Worm (Caenorhabditis elegans) whole organism, mixed stage, embryonic: ENCODE results near the gene mboa-6.

Source experiments
- M03D4.4 ChIP-seq: sonication (generic microtip); optimal IDR thresholded peaks from 2 replicates; lab custom pipeline; 2017; ENCODE audit warnings: mild to moderate bottlenecking, missing genetic modification characterization, missing compliant biosample characterization
- bed-3 ChIP-seq: fragments of 200-800 bp; sonication (Bioruptor generic); optimal IDR thresholded peaks from 3 replicates; lab custom pipeline; 2018; ENCODE audit warnings: mild to moderate bottlenecking, missing genetic modification characterization, moderate library complexity, missing compliant biosample characterization
- blmp-1 ChIP-seq: fragments of 150-350 bp; optimal IDR thresholded peaks from 2 replicates; lab custom pipeline; 2014; ENCODE audit warnings: missing biosample characterization, missing genetic modification characterization
- ceh-39 ChIP-seq: fragments of 150-350 bp; optimal IDR thresholded peaks from 2 replicates; lab custom pipeline; 2014; ENCODE audit warnings: missing biosample characterization, missing genetic modification characterization
- ceh-43 ChIP-seq: fragments of 200-800 bp; sonication (Bioruptor generic); optimal IDR thresholded peaks from 2 replicates; lab custom pipeline; 2018; ENCODE audit warnings: mild to moderate bottlenecking, missing genetic modification characterization, moderate library complexity, missing compliant biosample characterization
- ceh-83 ChIP-seq: fragments of 200-800 bp; sonication (Bioruptor generic); optimal IDR thresholded peaks from 2 replicates; lab custom pipeline; 2018; ENCODE audit warnings: mild to moderate bottlenecking, missing genetic modification characterization, missing compliant biosample characterization
- ces-1 ChIP-seq: fragments of 150-350 bp; optimal IDR thresholded peaks from 2 replicates; lab custom pipeline; 2014; ENCODE audit warnings: missing biosample characterization, missing genetic modification reagents, missing genetic modification characterization
- cnd-1 ChIP-seq: fragments of 200-800 bp; sonication (Bioruptor generic); optimal IDR thresholded peaks from 2 replicates; lab custom pipeline; 2018; ENCODE audit warnings: mild to moderate bottlenecking, missing genetic modification characterization, missing compliant biosample characterization
- drap-1 ChIP-seq: fragments of 200-800 bp; sonication (Bioruptor generic); optimal IDR thresholded peaks from 3 replicates; lab custom pipeline; 2018; ENCODE audit warnings: mild to moderate bottlenecking, missing genetic modification characterization, missing compliant biosample characterization
- elt-1 ChIP-seq: sonication (generic microtip); optimal IDR thresholded peaks from 2 replicates; lab custom pipeline; 2017; ENCODE audit warnings: missing genetic modification characterization, mild to moderate bottlenecking, missing compliant biosample characterization, antibody characterized with exemption, moderate library complexity, borderline replicate concordance; ENCODE audit not compliant: insufficient read depth
- elt-3 ChIP-seq: fragments of 150-350 bp; optimal IDR thresholded peaks from 2 replicates; lab custom pipeline; 2014; ENCODE audit warnings: missing biosample characterization, missing genetic modification characterization
- flh-1 ChIP-seq: fragments of 200-800 bp; sonication (Bioruptor generic); optimal IDR thresholded peaks from 2 replicates; lab custom pipeline; 2018; ENCODE audit warnings: mild to moderate bottlenecking, missing genetic modification characterization, moderate library complexity, missing compliant biosample characterization
- ham-2 ChIP-seq: fragments of 200-800 bp; sonication (Bioruptor generic); optimal IDR thresholded peaks from 2 replicates; lab custom pipeline; 2018; ENCODE audit warnings: mild to moderate bottlenecking, missing genetic modification characterization, missing compliant biosample characterization
- hlh-1 ChIP-seq: fragments of 150-350 bp; optimal IDR thresholded peaks from 2 replicates; lab custom pipeline; 2014; ENCODE audit warnings: missing biosample characterization, missing genetic modification reagents, missing genetic modification characterization
- lin-13 ChIP-seq: fragments of 150-350 bp; optimal IDR thresholded peaks from 2 replicates; lab custom pipeline; 2014; ENCODE audit warnings: missing biosample characterization, missing genetic modification characterization
- lin-32 ChIP-seq: fragments of 200-800 bp; sonication (Bioruptor generic); optimal IDR thresholded peaks from 2 replicates; lab custom pipeline; 2018; ENCODE audit warnings: mild to moderate bottlenecking, missing genetic modification characterization, missing compliant biosample characterization
- lsy-2 ChIP-seq: fragments of 150-350 bp; optimal IDR thresholded peaks from 2 replicates; lab custom pipeline; 2014; ENCODE audit warnings: missing biosample characterization, missing genetic modification characterization
- mab-5 ChIP-seq: fragments of 150-350 bp; optimal IDR thresholded peaks from 2 replicates; lab custom pipeline; 2014; ENCODE audit warnings: missing biosample characterization, missing genetic modification characterization
- mep-1 ChIP-seq: fragments of 150-350 bp; optimal IDR thresholded peaks from 2 replicates; lab custom pipeline; 2017; ENCODE audit warnings: missing biosample characterization, missing genetic modification reagents, missing genetic modification characterization, inconsistent platforms
- mls-2 ChIP-seq: sonication (generic microtip); optimal IDR thresholded peaks from 2 replicates; lab custom pipeline; 2016; ENCODE audit warnings: mild to moderate bottlenecking, missing genetic modification characterization, moderate library complexity, missing compliant biosample characterization
- nhr-12 ChIP-seq: fragments of 150-350 bp; optimal IDR thresholded peaks from 2 replicates; lab custom pipeline; 2014; ENCODE audit warnings: missing biosample characterization, missing genetic modification characterization
- nhr-2 ChIP-seq: fragments of 150-350 bp; optimal IDR thresholded peaks from 2 replicates; lab custom pipeline; 2014; ENCODE audit warnings: missing biosample characterization, missing genetic modification characterization
- nhr-237 ChIP-seq: fragments of 150-350 bp; optimal IDR thresholded peaks from 2 replicates; lab custom pipeline; 2014; ENCODE audit warnings: missing biosample characterization, missing genetic modification characterization
- nhr-28 ChIP-seq: fragments of 150-350 bp; optimal IDR thresholded peaks from 2 replicates; lab custom pipeline; 2014; ENCODE audit warnings: missing biosample characterization, missing genetic modification characterization
- nhr-76 ChIP-seq: sonication (generic microtip); optimal IDR thresholded peaks from 2 replicates; lab custom pipeline; 2017; ENCODE audit warnings: missing biosample characterization, missing genetic modification characterization
- pha-4 ChIP-seq: fragments of 150-350 bp; optimal IDR thresholded peaks from 2 replicates; lab custom pipeline; 2018; ENCODE audit warnings: missing biosample characterization, missing genetic modification reagents, missing genetic modification characterization
- sem-2 ChIP-seq: fragments of 200-800 bp; sonication (Bioruptor generic); optimal IDR thresholded peaks from 2 replicates; lab custom pipeline; 2018; ENCODE audit warnings: mild to moderate bottlenecking, missing genetic modification characterization, missing compliant biosample characterization
- snpc-4 ChIP-seq: fragments of 150-350 bp; optimal IDR thresholded peaks from 2 replicates; lab custom pipeline; 2014; ENCODE audit warnings: missing biosample characterization, missing genetic modification characterization
- sptf-1 ChIP-seq: sonication (generic microtip); optimal IDR thresholded peaks from 2 replicates; lab custom pipeline; 2017; ENCODE audit warnings: mild to moderate bottlenecking, missing genetic modification characterization, moderate library complexity, missing compliant biosample characterization
- tbx-8 ChIP-seq: fragments of 200-800 bp; sonication (Bioruptor generic); optimal IDR thresholded peaks from 2 replicates; lab custom pipeline; 2018; ENCODE audit warnings: mild to moderate bottlenecking, missing genetic modification characterization, moderate library complexity, missing compliant biosample characterization
- unc-120 ChIP-seq: sonication (generic microtip); optimal IDR thresholded peaks from 2 replicates; lab custom pipeline; 2017; ENCODE audit warnings: missing genetic modification characterization, missing compliant biosample characterization; ENCODE audit not compliant: poor library complexity, severe bottlenecking
- unc-39 ChIP-seq: fragments of 150-350 bp; optimal IDR thresholded peaks from 2 replicates; lab custom pipeline; 2014; ENCODE audit warnings: missing biosample characterization, missing genetic modification characterization
- unc-62 ChIP-seq: fragments of 150-350 bp; optimal IDR thresholded peaks from 2 replicates; lab custom pipeline; 2014; ENCODE audit warnings: missing biosample characterization, missing genetic modification reagents, missing genetic modification characterization
- zip-8 ChIP-seq: fragments of 150-350 bp; optimal IDR thresholded peaks from 2 replicates; lab custom pipeline; 2014; ENCODE audit warnings: missing biosample characterization, missing genetic modification characterization
- ztf-11 ChIP-seq: fragments of 150-350 bp; optimal IDR thresholded peaks from 2 replicates; lab custom pipeline; 2014; ENCODE audit warnings: missing biosample characterization, missing genetic modification characterization

The mboa-6 gene

ce11 chrIII:1922516-1922915 lies 39.2 kb downstream of the mboa-6 start:
- TF ChIP-seq elt-1 (tag; lab: Kevin White, UChicago): no peak
- TF ChIP-seq drap-1 (GFP tag; lab: Kevin White, UChicago): no peak
- no peak for TF ChIP-seq ham-2 (GFP tag; lab: Kevin White, UChicago)
- no peak for TF ChIP-seq lin-13 (tag; lab: Kevin White, UChicago)
- TF ChIP-seq ces-1 (GFP tag; lab: Kevin White, UChicago): peak; percentile 86
- no peak for TF ChIP-seq tbx-8 (GFP tag; lab: Kevin White, UChicago)
- TF ChIP-seq bed-3: no peak

- TF ChIP-seq mep-1 (tag; lab: Kevin White, UChicago): no peak
- TF ChIP-seq unc-39 (tag; lab: Kevin White, UChicago): no peak
- TF ChIP-seq tbx-8 (GFP tag; lab: Kevin White, UChicago): no peak
- TF ChIP-seq nhr-76 (tag; lab: Kevin White, UChicago): no peak
- no peak for TF ChIP-seq mab-5 (tag; lab: Kevin White, UChicago)
- no peak for TF ChIP-seq unc-62 (GFP tag; lab: Kevin White, UChicago)
- no peak for TF ChIP-seq sptf-1 (tag; lab: Kevin White, UChicago)
- TF ChIP-seq nhr-2 (tag; lab: Kevin White, UChicago): no peak
- no peak for TF ChIP-seq ceh-43 (GFP tag; lab: Kevin White, UChicago)
- no peak for TF ChIP-seq drap-1 (GFP tag; lab: Kevin White, UChicago)
- TF ChIP-seq elt-1 (tag; lab: Kevin White, UChicago): no peak
- TF ChIP-seq ztf-11: no peak
- TF ChIP-seq lsy-2 (tag; lab: Kevin White, UChicago): no peak
- TF ChIP-seq hlh-1: no peak
- TF ChIP-seq pha-4: no peak
- TF ChIP-seq bed-3: no peak
- no peak for TF ChIP-seq elt-3
These were observed 39.7 kb downstream of the mboa-6 start for ce11 chrIII:1922081-1922480.

ce11 chrIII:1921136-1921680 lies 40.5 kb downstream of the mboa-6 start:
- TF ChIP-seq lsy-2 (tag; lab: Kevin White, UChicago) (peak; percentile 52), ceh-39 (tag; lab: Kevin White, UChicago) (peak; percentile 22), flh-1 (GFP tag; lab: Kevin White, UChicago) (no peak), mep-1 (tag; lab: Kevin White, UChicago) (peak; percentile 3), unc-120 (tag; lab: Kevin White, UChicago) (peak; percentile 97), nhr-12 (tag; lab: Kevin White, UChicago) (no peak), ham-2 (GFP tag; lab: Kevin White, UChicago) (peak; percentile 91), pha-4 (peak; percentile 85), bed-3 (peak; percentile 54), nhr-237 (tag; lab: Kevin White, UChicago) (peak; percentile 89), nhr-76 (tag; lab: Kevin White, UChicago) (no peak), sptf-1 (tag; lab: Kevin White, UChicago) (peak; percentile 83), lin-32 (GFP tag; lab: Kevin White, UChicago) (peak; percentile 15), tbx-8 (GFP tag; lab: Kevin White, UChicago) (no peak), hlh-1 (peak; percentile 34), sem-2 (no peak), unc-62 (GFP tag; lab: Kevin White, UChicago) (peak; percentile 85), ceh-43 (GFP tag; lab: Kevin White, UChicago) (peak; percentile 61), lin-13 (tag; lab: Kevin White, UChicago) (peak; percentile 5), blmp-1 (tag; lab: Kevin White, UChicago) (peak; percentile 80), elt-1 (tag; lab: Kevin White, UChicago) (no peak), zip-8 (tag; lab: Kevin White, UChicago) (no peak), ces-1 (GFP tag; lab: Kevin White, UChicago) (peak; percentile 100), ceh-83 (GFP tag; lab: Kevin White, UChicago) (no peak), elt-3 (peak; percentile 33), mls-2 (tag; lab: Kevin White, UChicago) (peak; percentile 82), nhr-2 (tag; lab: Kevin White, UChicago) (peak; percentile 80), cnd-1 (tag; lab: Kevin White, UChicago) (peak; percentile 50), snpc-4 (tag; lab: Kevin White, UChicago) (no peak), mab-5 (tag; lab: Kevin White, UChicago) (peak; percentile 18), nhr-28 (tag; lab: Kevin White, UChicago) (no peak), drap-1 (GFP tag; lab: Kevin White, UChicago) (peak; percentile 83), ztf-11 (peak; percentile 93), unc-39 (tag; lab: Kevin White, UChicago) (no peak), M03D4.4 (tag; lab: Kevin White, UChicago) (peak; percentile 85)
